Worm (Caenorhabditis elegans) whole organism, mixed stage, embryonic: ENCODE measurements around the gene srh-4.

Source experiments
- bed-3 ChIP-seq: fragments of 200-800 bp; sonication (Bioruptor generic); optimal IDR thresholded peaks from 3 replicates; lab custom pipeline; 2018; ENCODE audit warnings: mild to moderate bottlenecking, missing genetic modification characterization, moderate library complexity, missing compliant biosample characterization
- blmp-1 ChIP-seq: fragments of 150-350 bp; optimal IDR thresholded peaks from 2 replicates; lab custom pipeline; 2014; ENCODE audit warnings: missing biosample characterization, missing genetic modification characterization
- ceh-39 ChIP-seq: fragments of 150-350 bp; optimal IDR thresholded peaks from 2 replicates; lab custom pipeline; 2014; ENCODE audit warnings: missing biosample characterization, missing genetic modification characterization
- ceh-43 ChIP-seq: fragments of 200-800 bp; sonication (Bioruptor generic); optimal IDR thresholded peaks from 2 replicates; lab custom pipeline; 2018; ENCODE audit warnings: mild to moderate bottlenecking, missing genetic modification characterization, moderate library complexity, missing compliant biosample characterization
- ceh-83 ChIP-seq: fragments of 200-800 bp; sonication (Bioruptor generic); optimal IDR thresholded peaks from 2 replicates; lab custom pipeline; 2018; ENCODE audit warnings: mild to moderate bottlenecking, missing genetic modification characterization, missing compliant biosample characterization
- ces-1 ChIP-seq: fragments of 150-350 bp; optimal IDR thresholded peaks from 2 replicates; lab custom pipeline; 2014; ENCODE audit warnings: missing biosample characterization, missing genetic modification reagents, missing genetic modification characterization
- cnd-1 ChIP-seq: fragments of 200-800 bp; sonication (Bioruptor generic); optimal IDR thresholded peaks from 2 replicates; lab custom pipeline; 2018; ENCODE audit warnings: mild to moderate bottlenecking, missing genetic modification characterization, missing compliant biosample characterization
- drap-1 ChIP-seq: fragments of 200-800 bp; sonication (Bioruptor generic); optimal IDR thresholded peaks from 3 replicates; lab custom pipeline; 2018; ENCODE audit warnings: mild to moderate bottlenecking, missing genetic modification characterization, missing compliant biosample characterization
- elt-1 ChIP-seq: sonication (generic microtip); optimal IDR thresholded peaks from 2 replicates; lab custom pipeline; 2017; ENCODE audit warnings: missing genetic modification characterization, mild to moderate bottlenecking, missing compliant biosample characterization, antibody characterized with exemption, moderate library complexity, borderline replicate concordance; ENCODE audit not compliant: insufficient read depth
- elt-3 ChIP-seq: fragments of 150-350 bp; optimal IDR thresholded peaks from 2 replicates; lab custom pipeline; 2014; ENCODE audit warnings: missing biosample characterization, missing genetic modification characterization
- flh-1 ChIP-seq: fragments of 200-800 bp; sonication (Bioruptor generic); optimal IDR thresholded peaks from 2 replicates; lab custom pipeline; 2018; ENCODE audit warnings: mild to moderate bottlenecking, missing genetic modification characterization, moderate library complexity, missing compliant biosample characterization
- hlh-1 ChIP-seq: fragments of 150-350 bp; optimal IDR thresholded peaks from 2 replicates; lab custom pipeline; 2014; ENCODE audit warnings: missing biosample characterization, missing genetic modification reagents, missing genetic modification characterization
- lin-13 ChIP-seq: fragments of 150-350 bp; optimal IDR thresholded peaks from 2 replicates; lab custom pipeline; 2014; ENCODE audit warnings: missing biosample characterization, missing genetic modification characterization
- lsy-2 ChIP-seq: fragments of 150-350 bp; optimal IDR thresholded peaks from 2 replicates; lab custom pipeline; 2014; ENCODE audit warnings: missing biosample characterization, missing genetic modification characterization
- mab-5 ChIP-seq: fragments of 150-350 bp; optimal IDR thresholded peaks from 2 replicates; lab custom pipeline; 2014; ENCODE audit warnings: missing biosample characterization, missing genetic modification characterization
- mls-2 ChIP-seq: sonication (generic microtip); optimal IDR thresholded peaks from 2 replicates; lab custom pipeline; 2016; ENCODE audit warnings: mild to moderate bottlenecking, missing genetic modification characterization, moderate library complexity, missing compliant biosample characterization
- nhr-2 ChIP-seq: fragments of 150-350 bp; optimal IDR thresholded peaks from 2 replicates; lab custom pipeline; 2014; ENCODE audit warnings: missing biosample characterization, missing genetic modification characterization
- nhr-28 ChIP-seq: fragments of 150-350 bp; optimal IDR thresholded peaks from 2 replicates; lab custom pipeline; 2014; ENCODE audit warnings: missing biosample characterization, missing genetic modification characterization
- nhr-76 ChIP-seq: sonication (generic microtip); optimal IDR thresholded peaks from 2 replicates; lab custom pipeline; 2017; ENCODE audit warnings: missing biosample characterization, missing genetic modification characterization
- pha-4 ChIP-seq: fragments of 150-350 bp; optimal IDR thresholded peaks from 2 replicates; lab custom pipeline; 2018; ENCODE audit warnings: missing biosample characterization, missing genetic modification reagents, missing genetic modification characterization
- snpc-4 ChIP-seq: fragments of 150-350 bp; optimal IDR thresholded peaks from 2 replicates; lab custom pipeline; 2014; ENCODE audit warnings: missing biosample characterization, missing genetic modification characterization
- sptf-1 ChIP-seq: sonication (generic microtip); optimal IDR thresholded peaks from 2 replicates; lab custom pipeline; 2017; ENCODE audit warnings: mild to moderate bottlenecking, missing genetic modification characterization, moderate library complexity, missing compliant biosample characterization
- tbx-8 ChIP-seq: fragments of 200-800 bp; sonication (Bioruptor generic); optimal IDR thresholded peaks from 2 replicates; lab custom pipeline; 2018; ENCODE audit warnings: mild to moderate bottlenecking, missing genetic modification characterization, moderate library complexity, missing compliant biosample characterization
- unc-120 ChIP-seq: sonication (generic microtip); optimal IDR thresholded peaks from 2 replicates; lab custom pipeline; 2017; ENCODE audit warnings: missing genetic modification characterization, missing compliant biosample characterization; ENCODE audit not compliant: poor library complexity, severe bottlenecking
- unc-39 ChIP-seq: fragments of 150-350 bp; optimal IDR thresholded peaks from 2 replicates; lab custom pipeline; 2014; ENCODE audit warnings: missing biosample characterization, missing genetic modification characterization
- unc-62 ChIP-seq: fragments of 150-350 bp; optimal IDR thresholded peaks from 2 replicates; lab custom pipeline; 2014; ENCODE audit warnings: missing biosample characterization, missing genetic modification reagents, missing genetic modification characterization
- zip-8 ChIP-seq: fragments of 150-350 bp; optimal IDR thresholded peaks from 2 replicates; lab custom pipeline; 2014; ENCODE audit warnings: missing biosample characterization, missing genetic modification characterization
- ztf-11 ChIP-seq: fragments of 150-350 bp; optimal IDR thresholded peaks from 2 replicates; lab custom pipeline; 2014; ENCODE audit warnings: missing biosample characterization, missing genetic modification characterization

Gene srh-4

DNA sequence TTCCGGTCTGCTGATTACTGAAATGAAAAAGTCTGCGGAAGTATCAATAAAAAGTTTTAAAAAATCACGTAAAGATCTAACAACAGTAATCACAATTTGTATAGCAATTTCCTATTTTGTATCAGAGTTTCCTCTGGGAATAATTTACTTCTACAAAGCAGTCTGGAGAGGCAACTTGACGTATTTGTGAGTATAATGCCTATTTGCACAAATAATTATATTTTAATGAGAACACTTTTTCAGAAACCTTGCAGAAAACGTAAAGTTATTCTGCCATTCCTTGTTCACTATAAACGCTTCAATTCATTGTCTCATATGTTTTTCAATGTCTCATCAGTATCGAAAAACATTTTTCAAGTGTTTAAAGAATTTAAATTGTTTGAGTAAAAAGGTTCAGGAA, 8.3 kb downstream of the srh-4 start:
- TF ChIP-seq blmp-1 (tag; lab: Kevin White, UChicago): no peak
- TF ChIP-seq ceh-83 (GFP tag; lab: Kevin White, UChicago): no peak
- TF ChIP-seq flh-1 (GFP tag; lab: Kevin White, UChicago): no peak

DNA sequence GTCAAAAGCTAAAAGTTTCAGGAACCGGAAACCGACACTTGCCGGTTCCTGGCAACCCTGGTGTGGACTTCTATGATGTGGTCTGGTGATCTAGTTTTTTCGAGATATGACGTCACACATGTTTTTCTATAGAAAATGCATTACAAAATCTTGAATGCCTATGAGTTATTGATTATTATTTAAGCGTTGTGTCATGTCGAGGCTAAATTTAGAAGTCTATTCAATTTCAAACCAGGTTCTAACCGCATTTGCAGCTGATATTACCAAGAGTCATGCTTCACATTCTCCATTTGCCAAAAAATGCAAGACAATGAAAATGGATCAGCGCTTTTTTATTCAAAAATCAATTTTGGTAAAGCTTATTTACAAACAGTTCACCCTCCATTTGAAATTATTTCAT, 8.9 kb downstream of the srh-4 start, which contains the start of gene K09D9.3:
Gene K09D9.3 (plus strand): TSS at position 301 of the 400 bp plus-strand sequence.
- TF ChIP-seq zip-8 (tag; lab: Kevin White, UChicago) (peak; percentile 65), pha-4 (tag; lab: Kevin White, UChicago) (no peak)

DNA sequence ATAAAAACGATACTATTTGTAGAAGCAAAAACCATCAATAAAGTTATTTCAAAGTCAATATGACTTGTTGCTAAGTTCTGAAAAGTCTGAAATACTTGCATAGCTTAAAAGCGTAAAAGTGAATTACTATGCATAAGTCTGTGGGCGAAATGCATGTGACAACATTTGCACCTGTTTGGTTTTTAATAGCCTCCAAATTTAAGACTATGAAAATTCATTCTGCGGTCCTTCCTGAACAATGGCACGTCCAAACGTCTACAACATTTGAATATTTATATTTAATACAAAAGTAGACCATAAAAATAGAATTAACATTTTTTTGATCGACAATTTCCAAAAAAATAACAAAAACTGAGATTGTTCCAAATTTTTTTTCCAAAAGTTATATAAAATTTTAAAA, 11.5 kb downstream of the srh-4 start, which contains the start of gene K09D9.14:
Gene K09D9.14 (minus strand): TSS at position 101 of the 400 bp plus-strand sequence.
- TF ChIP-seq unc-39: no peak
- TF ChIP-seq, all 35 proteins: peak for 0

- TF ChIP-seq flh-1 (GFP tag; lab: Kevin White, UChicago): no peak
- TF ChIP-seq snpc-4 (tag; lab: Kevin White, UChicago): no peak
- no peak for TF ChIP-seq drap-1
- TF ChIP-seq unc-62 (GFP tag; lab: Kevin White, UChicago): no peak
- no peak for TF ChIP-seq pha-4 (tag; lab: Kevin White, UChicago)
- TF ChIP-seq nhr-76 (tag; lab: Kevin White, UChicago): no peak
- TF ChIP-seq tbx-8 (GFP tag; lab: Kevin White, UChicago): no peak
- TF ChIP-seq mls-2 (tag; lab: Kevin White, UChicago): no peak
- no peak for TF ChIP-seq ztf-11 (tag; lab: Kevin White, UChicago)
- no peak for TF ChIP-seq ceh-83 (GFP tag; lab: Kevin White, UChicago)
- no peak for TF ChIP-seq cnd-1 (tag; lab: Kevin White, UChicago)
- TF ChIP-seq blmp-1 (tag; lab: Kevin White, UChicago): no peak
These were observed 12.0 kb downstream of the srh-4 start, which contains the start of gene cyp-35A3 for ce11 chrV:4022309-4022708. TSS of gene cyp-35A3 (plus strand) at chrV:4022609.

ce11 chrV:4024777-4025176, 14.5 kb downstream of the srh-4 start, which contains the start of gene K09D9.1:
TSS of gene K09D9.1 (plus strand) at chrV:4025047.
- TF ChIP-seq unc-120: no peak
- no peak for TF ChIP-seq blmp-1 (tag; lab: Kevin White, UChicago)
- TF ChIP-seq sptf-1 (tag; lab: Kevin White, UChicago): no peak
- TF ChIP-seq hlh-1 (tag; lab: Kevin White, UChicago): no peak
- no peak for TF ChIP-seq nhr-28 (tag; lab: Kevin White, UChicago)
- no peak for TF ChIP-seq bed-3
- TF ChIP-seq nhr-76 (tag; lab: Kevin White, UChicago): no peak
- TF ChIP-seq unc-39: no peak
- no peak for TF ChIP-seq ceh-83 (GFP tag; lab: Kevin White, UChicago)
- TF ChIP-seq elt-3 (tag; lab: Kevin White, UChicago): no peak
- TF ChIP-seq ceh-43 (GFP tag; lab: Kevin White, UChicago): no peak
- TF ChIP-seq elt-1 (tag; lab: Kevin White, UChicago): no peak
- no peak for TF ChIP-seq ces-1 (GFP tag; lab: Kevin White, UChicago)

DNA sequence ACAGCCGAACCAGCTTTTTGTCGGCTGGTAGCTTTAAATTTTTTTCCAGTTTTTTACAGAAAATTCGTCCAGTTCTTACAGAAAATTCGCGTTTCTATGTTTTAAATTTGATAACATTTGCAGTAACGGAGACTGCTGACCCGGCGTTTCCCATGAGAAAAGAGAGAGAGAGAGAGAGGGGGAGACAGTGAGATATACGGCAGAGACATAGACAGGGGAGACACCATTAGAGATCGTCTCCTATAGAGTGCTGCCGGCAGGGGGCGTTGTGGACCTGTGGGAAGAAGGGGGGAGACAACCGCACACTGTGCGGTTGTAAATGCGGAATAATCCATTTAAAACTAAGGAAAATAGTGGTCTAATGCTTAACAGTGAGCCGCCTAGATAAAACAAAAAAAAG, 19.4 kb downstream of the srh-4 start:
- TF ChIP-seq mab-5 (tag; lab: Kevin White, UChicago): no peak
- no peak for TF ChIP-seq ceh-83 (GFP tag; lab: Kevin White, UChicago)
- no peak for TF ChIP-seq unc-120
- no peak for TF ChIP-seq tbx-8 (GFP tag; lab: Kevin White, UChicago)
- no peak for TF ChIP-seq lin-13 (tag; lab: Kevin White, UChicago)
- TF ChIP-seq ceh-39 (tag; lab: Kevin White, UChicago): no peak
- no peak for TF ChIP-seq nhr-2 (tag; lab: Kevin White, UChicago)
- TF ChIP-seq lsy-2: no peak
- no peak for TF ChIP-seq ces-1 (GFP tag; lab: Kevin White, UChicago)
- no peak for TF ChIP-seq pha-4 (tag; lab: Kevin White, UChicago)
- TF ChIP-seq flh-1 (GFP tag; lab: Kevin White, UChicago): no peak
